ENCODE assay signal across 7 worm cellular contexts in the genomic region with DNA sequence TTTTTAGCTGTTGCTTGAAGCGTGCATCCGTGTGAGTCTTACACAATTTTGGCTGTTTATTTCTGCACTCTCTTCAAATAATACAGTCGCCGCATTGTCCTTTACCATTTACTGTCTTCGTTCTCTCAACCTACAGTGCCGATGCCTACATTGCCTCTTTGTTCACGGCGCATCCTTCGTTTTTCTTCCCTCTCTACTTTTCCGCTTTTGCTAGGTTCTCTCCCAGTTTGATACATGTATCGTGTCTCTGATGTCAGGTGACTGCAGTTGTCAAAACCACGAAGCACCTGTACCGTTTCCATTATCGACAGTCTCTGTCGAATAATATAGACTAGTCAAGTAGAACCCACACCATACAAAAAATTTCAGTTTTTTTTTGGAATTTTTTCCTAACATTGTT.
TF ChIP-seq lines count a peak whose summit lies in the region.

No protein-coding gene starts in this region.

TF ChIP-seq in whole organism, L1 larva, 84 proteins besides CTCF, POLR2A, EP300 and RAD21 (continues in another document):
- TF ChIP-seq vab-15 (tag; optimal IDR thresholded peaks at IDR 0.05; lab: Kevin White, UChicago) (no peak), ztf-11 (tag; optimal IDR thresholded peaks at IDR 0.05; lab: Kevin White, UChicago) (no peak), unc-98 (GFP tag; IDR thresholded peaks at IDR 0.05; lab: Robert Waterston, UW) (no peak), rnt-1 (tag; optimal IDR thresholded peaks at IDR 0.05; lab: Kevin White, UChicago) (peak; percentile 39), dsc-1 (tag; optimal IDR thresholded peaks at IDR 0.05; lab: Kevin White, UChicago) (no peak), nhr-237 (tag; optimal IDR thresholded peaks at IDR 0.05; lab: Kevin White, UChicago) (no peak), sptf-1 (tag; optimal IDR thresholded peaks at IDR 0.05; lab: Kevin White, UChicago) (no peak), ets-5 (GFP tag; IDR thresholded peaks at IDR 0.05; lab: Robert Waterston, UW) (no peak), ceh-88 (GFP tag; IDR thresholded peaks at IDR 0.05; lab: Robert Waterston, UW) (no peak), fkh-10 (GFP tag; optimal IDR thresholded peaks at IDR 0.05; lab: Kevin White, UChicago) (no peak), unc-62 (GFP tag; optimal IDR thresholded peaks at IDR 0.05; lab: Kevin White, UChicago) (no peak), Y116A8C.19 (tag; optimal IDR thresholded peaks at IDR 0.05; lab: Kevin White, UChicago; ENCODE audit: borderline replicate concordance) (no peak), tbx-2 (tag; optimal IDR thresholded peaks at IDR 0.05; lab: Kevin White, UChicago) (peak; percentile 2)

TF ChIP-seq in whole organism, L2 larva, 48 proteins besides CTCF, POLR2A, EP300 and RAD21 (continues in another document):
- peak; percentile 10 for TF ChIP-seq ceh-16 (tag; optimal IDR thresholded peaks at IDR 0.05; lab: Kevin White, UChicago)
- TF ChIP-seq nhr-25 (tag; optimal IDR thresholded peaks at IDR 0.05; lab: Kevin White, UChicago) = peak; percentile 59
- no peak for TF ChIP-seq ceh-82 (tag; optimal IDR thresholded peaks at IDR 0.05; lab: Kevin White, UChicago)
- no peak for TF ChIP-seq nhr-237 (tag; optimal IDR thresholded peaks at IDR 0.05; lab: Kevin White, UChicago)
- TF ChIP-seq nhr-21 (tag; optimal IDR thresholded peaks at IDR 0.05; lab: Kevin White, UChicago) = peak; percentile 11
- no peak for TF ChIP-seq ztf-11 (tag; optimal IDR thresholded peaks at IDR 0.05; lab: Kevin White, UChicago)
- peak; percentile 32 for TF ChIP-seq fos-1 (tag; optimal IDR thresholded peaks at IDR 0.05; lab: Kevin White, UChicago)
- no peak for TF ChIP-seq ztf-4 (tag; optimal IDR thresholded peaks at IDR 0.05; lab: Kevin White, UChicago)
- peak; percentile 41 for TF ChIP-seq gmeb-1 (tag; optimal IDR thresholded peaks at IDR 0.05; lab: Kevin White, UChicago)
- no peak for TF ChIP-seq snpc-4 (tag; optimal IDR thresholded peaks at IDR 0.05; lab: Kevin White, UChicago)
- TF ChIP-seq sma-3 (GFP tag; optimal IDR thresholded peaks at IDR 0.05; lab: Kevin White, UChicago) = peak; percentile 19
- TF ChIP-seq nhr-11 (tag; optimal IDR thresholded peaks at IDR 0.05; lab: Kevin White, UChicago) = no peak
- TF ChIP-seq nhr-129 (tag; optimal IDR thresholded peaks at IDR 0.05; lab: Kevin White, UChicago) = peak; percentile 64

TF ChIP-seq in whole organism, L3 larva, 47 proteins besides CTCF, POLR2A, EP300 and RAD21:
- TF ChIP-seq sea-2 (GFP tag; optimal IDR thresholded peaks at IDR 0.05; lab: Kevin White, UChicago) (no peak), jun-1 (tag; optimal IDR thresholded peaks at IDR 0.05; lab: Kevin White, UChicago) (peak; percentile 28), nhr-25 (tag; optimal IDR thresholded peaks at IDR 0.05; lab: Kevin White, UChicago) (peak; percentile 49), pha-4 (tag; optimal IDR thresholded peaks at IDR 0.05; lab: Kevin White, UChicago) (peak; percentile 76), elt-2 (tag; optimal IDR thresholded peaks at IDR 0.05; lab: Kevin White, UChicago) (peak; percentile 73), ceh-16 (tag; optimal IDR thresholded peaks at IDR 0.05; lab: Kevin White, UChicago) (no peak), lsy-12 (tag; optimal IDR thresholded peaks at IDR 0.05; lab: Kevin White, UChicago) (peak; percentile 50), pqm-1 (tag; optimal IDR thresholded peaks at IDR 0.05; lab: Kevin White, UChicago) (peak; percentile 10), nhr-43 (tag; optimal IDR thresholded peaks at IDR 0.05; lab: Kevin White, UChicago; ENCODE audit: poor library complexity, severe bottlenecking) (no peak), egl-5 (tag; optimal IDR thresholded peaks at IDR 0.05; lab: Kevin White, UChicago) (no peak), fkh-10 (GFP tag; optimal IDR thresholded peaks at IDR 0.05; lab: Kevin White, UChicago) (no peak)

TF ChIP-seq in whole organism, L4 larva, 104 proteins besides CTCF, POLR2A, EP300 and RAD21 (continues in another document):
- TF ChIP-seq ctbp-1 (GFP tag; IDR thresholded peaks at IDR 0.05; lab: Robert Waterston, UW) = no peak
- no peak for TF ChIP-seq dpl-1 (GFP tag; optimal IDR thresholded peaks at IDR 0.05; lab: Kevin White, UChicago)
- no peak for TF ChIP-seq zip-2 (tag; optimal IDR thresholded peaks at IDR 0.05; lab: Kevin White, UChicago)
- peak; percentile 26 for TF ChIP-seq pqm-1 (tag; optimal IDR thresholded peaks at IDR 0.05; lab: Kevin White, UChicago)
- peak; percentile 53 for TF ChIP-seq mep-1 (tag; optimal IDR thresholded peaks at IDR 0.05; lab: Kevin White, UChicago)
- TF ChIP-seq unc-130 (GFP tag; optimal IDR thresholded peaks at IDR 0.05; lab: Kevin White, UChicago) = no peak
- TF ChIP-seq lsy-2 (tag; optimal IDR thresholded peaks at IDR 0.05; lab: Kevin White, UChicago) = no peak
- TF ChIP-seq ces-1 (GFP tag; optimal IDR thresholded peaks at IDR 0.05; lab: Kevin White, UChicago) = no peak
- no peak for TF ChIP-seq ZK337.2 (GFP tag; IDR thresholded peaks at IDR 0.05; lab: Robert Waterston, UW)
- TF ChIP-seq nhr-42 (GFP tag; IDR thresholded peaks at IDR 0.05; lab: Robert Waterston, UW) = no peak
- no peak for TF ChIP-seq tra-1 (GFP tag; IDR thresholded peaks at IDR 0.05; lab: Robert Waterston, UW)
- no peak for TF ChIP-seq spr-1 (tag; optimal IDR thresholded peaks at IDR 0.05; lab: Kevin White, UChicago)
- TF ChIP-seq T20F7.1 (GFP tag; optimal IDR thresholded peaks at IDR 0.05; lab: Kevin White, UChicago) = peak; percentile 43
- no peak for TF ChIP-seq D1046.2 (GFP tag; IDR thresholded peaks at IDR 0.05; lab: Robert Waterston, UW)
- no peak for TF ChIP-seq nhr-102 (tag; optimal IDR thresholded peaks at IDR 0.05; lab: Kevin White, UChicago)

TF ChIP-seq in whole organism, late embryonic, 69 proteins besides CTCF, POLR2A, EP300 and RAD21:
- TF ChIP-seq mec-3 (tag; optimal IDR thresholded peaks at IDR 0.05; lab: Kevin White, UChicago; ENCODE audit: borderline replicate concordance) (peak; percentile 3), ets-4 (tag; optimal IDR thresholded peaks at IDR 0.05; lab: Kevin White, UChicago) (no peak)

TF ChIP-seq in whole organism, mixed stage, embryonic, 35 proteins besides CTCF, POLR2A, EP300 and RAD21:
- TF ChIP-seq lsy-2 (tag; optimal IDR thresholded peaks at IDR 0.05; lab: Kevin White, UChicago) (no peak), nhr-28 (tag; optimal IDR thresholded peaks at IDR 0.05; lab: Kevin White, UChicago) (no peak), ham-2 (GFP tag; optimal IDR thresholded peaks at IDR 0.05; lab: Kevin White, UChicago) (peak; percentile 25)

TF ChIP-seq in whole organism, young adult, 124 proteins besides CTCF, POLR2A, EP300 and RAD21 (continues in another document):
- TF ChIP-seq madf-10 (tag; optimal IDR thresholded peaks at IDR 0.05; lab: Kevin White, UChicago) (no peak), sea-2 (GFP tag; IDR thresholded peaks at IDR 0.05; lab: Robert Waterston, UW) (no peak), ZK185.1 (tag; optimal IDR thresholded peaks at IDR 0.05; lab: Kevin White, UChicago; ENCODE audit: poor library complexity, severe bottlenecking) (peak; percentile 15), K11D2.4 (GFP tag; IDR thresholded peaks at IDR 0.05; lab: Robert Waterston, UW) (no peak), B0261.1 (tag; optimal IDR thresholded peaks at IDR 0.05; lab: Kevin White, UChicago) (no peak), dox-1 (GFP tag; IDR thresholded peaks at IDR 0.05; lab: Robert Waterston, UW) (peak; percentile 55), egl-18 (GFP tag; IDR thresholded peaks at IDR 0.05; lab: Robert Waterston, UW) (no peak), nhr-120 (GFP tag; IDR thresholded peaks at IDR 0.05; lab: Robert Waterston, UW) (no peak), F37B4.10 (GFP tag; IDR thresholded peaks at IDR 0.05; lab: Robert Waterston, UW) (no peak), attf-6 (GFP tag; IDR thresholded peaks at IDR 0.05; lab: Robert Waterston, UW) (no peak), D2030.7 (GFP tag; IDR thresholded peaks at IDR 0.05; lab: Robert Waterston, UW) (no peak), atf-7 (tag; optimal IDR thresholded peaks at IDR 0.05; lab: Kevin White, UChicago) (peak; percentile 11), aptf-3 (GFP tag; IDR thresholded peaks at IDR 0.05; lab: Robert Waterston, UW) (no peak), ama-1 (optimal IDR thresholded peaks at IDR 0.05; lab: Kevin White, UChicago) (no peak), ama-1 (GFP tag; optimal IDR thresholded peaks at IDR 0.05; lab: Kevin White, UChicago) (no peak), ztf-26 (tag; optimal IDR thresholded peaks at IDR 0.05; lab: Kevin White, UChicago) (peak; percentile 27), lin-35 (GFP tag; optimal IDR thresholded peaks at IDR 0.05; lab: Kevin White, UChicago) (no peak), zfh-2 (GFP tag; conservative IDR thresholded peaks at IDR 0.05; lab: Robert Waterston, UW) (no peak), let-607 (tag; optimal IDR thresholded peaks at IDR 0.05; lab: Kevin White, UChicago) (peak; percentile 66), F57C9.4 (tag; optimal IDR thresholded peaks at IDR 0.05; lab: Kevin White, UChicago) (no peak), ztf-18 (tag; optimal IDR thresholded peaks at IDR 0.05; lab: Kevin White, UChicago) (no peak), ceh-58 (GFP tag; IDR thresholded peaks at IDR 0.05; lab: Robert Waterston, UW) (no peak), akir-1 (GFP tag; optimal IDR thresholded peaks at IDR 0.05; lab: Kevin White, UChicago) (no peak), ztf-3 (GFP tag; optimal IDR thresholded peaks at IDR 0.05; lab: Kevin White, UChicago) (no peak), tbp1 (GFP tag; optimal IDR thresholded peaks at IDR 0.05; lab: Kevin White, UChicago) (no peak), nhr-179 (tag; optimal IDR thresholded peaks at IDR 0.05; lab: Kevin White, UChicago) (no peak), F10E7.11 (tag; optimal IDR thresholded peaks at IDR 0.05; lab: Kevin White, UChicago) (no peak), madf-6 (GFP tag; IDR thresholded peaks at IDR 0.05; lab: Robert Waterston, UW) (no peak), mcd-1 (GFP tag; IDR thresholded peaks at IDR 0.05; lab: Robert Waterston, UW) (peak; percentile 32; the same call in 1 of the 2 replicates), athp-1 (tag; optimal IDR thresholded peaks at IDR 0.05; lab: Kevin White, UChicago) (no peak), sdz-38 (tag; optimal IDR thresholded peaks at IDR 0.05; lab: Kevin White, UChicago) (no peak), ceh-79 (tag; optimal IDR thresholded peaks at IDR 0.05; lab: Kevin White, UChicago) (no peak), let-526 (GFP tag; IDR thresholded peaks at IDR 0.05; lab: Robert Waterston, UW) (no peak), Y79H2A.3 (GFP tag; conservative IDR thresholded peaks at IDR 0.05; lab: Robert Waterston, UW) (no peak), repo-1 (tag; optimal IDR thresholded peaks at IDR 0.05; lab: Kevin White, UChicago) (no peak), F55B11.4 (tag; optimal IDR thresholded peaks at IDR 0.05; lab: Kevin White, UChicago; ENCODE audit: borderline replicate concordance, insufficient read depth) (no peak), ekl-4 (GFP tag; IDR thresholded peaks at IDR 0.05; lab: Robert Waterston, UW) (no peak), bed-2 (GFP tag; IDR thresholded peaks at IDR 0.05; lab: Robert Waterston, UW) (no peak), B0336.3 (GFP tag; IDR thresholded peaks at IDR 0.05; lab: Robert Waterston, UW) (peak; percentile 42; the same call in 1 of the 2 replicates)
